Fruit fly (Drosophila melanogaster): ENCODE measurements around the gene Taf1.

The Taf1 gene

dm6 chr3R:6664371-6665116, 17.9 kb downstream of the Taf1 start (continued):
- TF ChIP-seq gce (GFP tag; IDR thresholded peaks at IDR 0.05), result 0 out of 3 replicates have a peak, but pooled peaks have one; percentile 27
- TF ChIP-seq gsb-n (tag; optimal IDR thresholded peaks at IDR 0.05), result no peak
- TF ChIP-seq da (GFP tag; optimal IDR thresholded peaks at IDR 0.05), result no peak
- no peak for TF ChIP-seq CG2199 (GFP tag; IDR thresholded peaks at IDR 0.05)
- TF ChIP-seq emc (GFP tag; optimal IDR thresholded peaks at IDR 0.05), result no peak
- no peak for TF ChIP-seq CG15269 (tag; optimal IDR thresholded peaks at IDR 0.05)
- 0 out of 2 replicates have a peak, but pooled peaks have one; percentile 7 for TF ChIP-seq bowl (GFP tag; IDR thresholded peaks at IDR 0.05)
- TF ChIP-seq CHES-1-like (GFP tag; optimal IDR thresholded peaks at IDR 0.05), result no peak
- TF ChIP-seq run (tag; optimal IDR thresholded peaks at IDR 0.05), result no peak
- TF ChIP-seq wdn (GFP tag; IDR thresholded peaks at IDR 0.05), result no peak
- TF ChIP-seq Gug (GFP tag; IDR thresholded peaks at IDR 0.05), result no peak
- TF ChIP-seq Bteb2 (GFP tag; optimal IDR thresholded peaks at IDR 0.05), result no peak
- no peak for TF ChIP-seq pros (GFP tag; optimal IDR thresholded peaks at IDR 0.05)
- no peak for TF ChIP-seq cwo (GFP tag; optimal IDR thresholded peaks at IDR 0.05)
- no peak for TF ChIP-seq sisA (GFP tag; IDR thresholded peaks at IDR 0.05)
- TF ChIP-seq CG2120 (GFP tag; optimal IDR thresholded peaks at IDR 0.05), result no peak
- TF ChIP-seq ATbp (GFP tag; optimal IDR thresholded peaks at IDR 0.05), result no peak
- no peak for TF ChIP-seq psq (GFP tag; optimal IDR thresholded peaks at IDR 0.05)
- TF ChIP-seq Dp (GFP tag; optimal IDR thresholded peaks at IDR 0.05), result peak; percentile 41
- TF ChIP-seq CG31388 (GFP tag; optimal IDR thresholded peaks at IDR 0.05), result no peak
- no peak for TF ChIP-seq rib (GFP tag; IDR thresholded peaks at IDR 0.05)
- TF ChIP-seq CG9797 (GFP tag; optimal IDR thresholded peaks at IDR 0.05), result no peak
- TF ChIP-seq dimm (GFP tag; IDR thresholded peaks at IDR 0.05), result no peak
- no peak for TF ChIP-seq CG12391 (tag; optimal IDR thresholded peaks at IDR 0.05)
- TF ChIP-seq vnd (GFP tag; IDR thresholded peaks at IDR 0.05; ENCODE audit: partially characterized antibody), result no peak
- TF ChIP-seq NfI (GFP tag; optimal IDR thresholded peaks at IDR 0.05), result no peak
- no peak for TF ChIP-seq esg (GFP tag; conservative IDR thresholded peaks at IDR 0.05)
- TF ChIP-seq Hr39 (optimal IDR thresholded peaks at IDR 0.05), result no peak
- TF ChIP-seq dan (GFP tag; IDR thresholded peaks at IDR 0.05), result no peak
- TF ChIP-seq CG7786 (GFP tag; optimal IDR thresholded peaks at IDR 0.05), result no peak
- no peak for TF ChIP-seq pita (GFP tag; optimal IDR thresholded peaks at IDR 0.05)
- TF ChIP-seq CG5953 (GFP tag; IDR thresholded peaks at IDR 0.05), result no peak
- no peak for TF ChIP-seq aop (GFP tag; IDR thresholded peaks at IDR 0.05)
- TF ChIP-seq CG6854 (GFP tag; optimal IDR thresholded peaks at IDR 0.05), result no peak
- no peak for TF ChIP-seq Stat92E (GFP tag; optimal IDR thresholded peaks at IDR 0.05)
- no peak for TF ChIP-seq dmrt11E (tag; optimal IDR thresholded peaks at IDR 0.05)
- TF ChIP-seq CG6689 (GFP tag; IDR thresholded peaks at IDR 0.05), result no peak
- TF ChIP-seq CG9727 (GFP tag; optimal IDR thresholded peaks at IDR 0.05), result peak; percentile 39
- TF ChIP-seq Xrp1 (GFP tag; IDR thresholded peaks at IDR 0.05), result peak; percentile 53
- no peak for TF ChIP-seq CG12236 (GFP tag; optimal IDR thresholded peaks at IDR 0.05)
- TF ChIP-seq Atf6 (GFP tag; IDR thresholded peaks at IDR 0.05), result no peak
- peak; percentile 12 for TF ChIP-seq CG17912 (GFP tag; optimal IDR thresholded peaks at IDR 0.05)
- TF ChIP-seq CG34224 (GFP tag; IDR thresholded peaks at IDR 0.05; ENCODE audit: partially characterized antibody), result 0 out of 3 replicates have a peak, but pooled peaks have one; percentile 10
- peak; percentile 20 for TF ChIP-seq CG2678 (tag; optimal IDR thresholded peaks at IDR 0.05)
- TF ChIP-seq CG6765 (GFP tag; optimal IDR thresholded peaks at IDR 0.05), result no peak
- no peak for TF ChIP-seq Hand (GFP tag; optimal IDR thresholded peaks at IDR 0.05)
- TF ChIP-seq Pdp1 (GFP tag; optimal IDR thresholded peaks at IDR 0.05), result peak in 1 of 2 experiments; percentile 12
- no peak for TF ChIP-seq Myb (GFP tag; optimal IDR thresholded peaks at IDR 0.05)
- TF ChIP-seq peb (GFP tag; IDR thresholded peaks at IDR 0.05), result no peak
- TF ChIP-seq CG1647 (GFP tag; optimal IDR thresholded peaks at IDR 0.05), result no peak

All from whole organism, embryonic.